Fruit fly (Drosophila melanogaster) whole organism, embryonic: Measurements from ENCODE around the gene Pdxk.

Experiments used
- Ada2b ChIP-seq: fragments of 200-800 bp; sonication (Bioruptor generic); IDR thresholded peaks from 2 replicates; pipeline ENCODE4 v1.3.6; 2022; ENCODE audit warnings: missing biosample characterization, missing genetic modification characterization
- Bdp1 ChIP-seq: fragments of 200-800 bp; sonication (Bioruptor generic); optimal IDR thresholded peaks from 3 replicates; lab custom pipeline; 2016; ENCODE audit warnings: missing biosample characterization, missing genetic modification characterization
- CG11085 ChIP-seq: fragments of 200-800 bp; sonication (Bioruptor generic); IDR thresholded peaks from 2 replicates; pipeline ENCODE4 v1.3.6; 2022; ENCODE audit warnings: missing biosample characterization, missing genetic modification characterization
- CG12236 ChIP-seq: fragments of 200-800 bp; sonication (Bioruptor generic); optimal IDR thresholded peaks from 2 replicates; lab custom pipeline; 2016; ENCODE audit warnings: missing biosample characterization, missing genetic modification characterization
- CG13775 ChIP-seq: fragments of 200-800 bp; sonication (Bioruptor generic); optimal IDR thresholded peaks from 3 replicates; lab custom pipeline; 2017; ENCODE audit warnings: missing biosample characterization, mild to moderate bottlenecking, missing genetic modification characterization
- CG14050 ChIP-seq: fragments of 200-800 bp; sonication (Bioruptor generic); IDR thresholded peaks from 3 replicates; pipeline ENCODE4 v1.3.6; 2022; ENCODE audit warnings: missing biosample characterization, missing genetic modification characterization
- CG14710 ChIP-seq: fragments of 200-800 bp; sonication (Bioruptor generic); optimal IDR thresholded peaks from 3 replicates; lab custom pipeline; 2019; ENCODE audit warnings: missing biosample characterization, mild to moderate bottlenecking, missing genetic modification characterization, moderate library complexity
- CG14860 ChIP-seq: fragments of 200-800 bp; sonication (Bioruptor generic); IDR thresholded peaks from 3 replicates; pipeline ENCODE4 v1.3.6; 2022; ENCODE audit warnings: missing biosample characterization, missing genetic modification characterization; ENCODE audit not compliant: partially characterized antibody
- CG14965 ChIP-seq: fragments of 200-800 bp; sonication (Bioruptor generic); optimal IDR thresholded peaks from 2 replicates; lab custom pipeline; 2016; ENCODE audit warnings: missing biosample characterization, missing genetic modification characterization, borderline replicate concordance
- CG15696 ChIP-seq: fragments of 200-800 bp; sonication (Bioruptor generic); optimal IDR thresholded peaks from 2 replicates; lab custom pipeline; 2019; ENCODE audit warnings: missing biosample characterization, mild to moderate bottlenecking, missing genetic modification characterization, moderate library complexity
- CG17829 ChIP-seq: fragments of 200-800 bp; optimal IDR thresholded peaks from 2 replicates; lab custom pipeline; 2019; ENCODE audit warnings: missing biosample characterization, mild to moderate bottlenecking, missing genetic modification characterization, moderate library complexity
- CG18262 ChIP-seq: fragments of 200-800 bp; optimal IDR thresholded peaks from 3 replicates; lab custom pipeline; 2019; ENCODE audit warnings: missing biosample characterization, mild to moderate bottlenecking, missing genetic modification characterization, moderate library complexity
- CG18476 ChIP-seq: fragments of 200-800 bp; sonication (Bioruptor generic); optimal IDR thresholded peaks from 2 replicates; lab custom pipeline; 2016; ENCODE audit warnings: missing biosample characterization, mild to moderate bottlenecking, missing genetic modification characterization
- CG31441 ChIP-seq: fragments of 200-800 bp; sonication (Bioruptor generic); IDR thresholded peaks from 2 replicates; pipeline ENCODE4 v1.3.6; 2022; ENCODE audit warnings: missing biosample characterization, missing genetic modification characterization
- CG32772 ChIP-seq: fragments of 200-800 bp; sonication (Bioruptor generic); IDR thresholded peaks from 2 replicates; pipeline ENCODE4 v1.3.6; 2022; ENCODE audit warnings: missing biosample characterization, missing genetic modification characterization
- CG33213 ChIP-seq: fragments of 200-800 bp; sonication (Bioruptor generic); optimal IDR thresholded peaks from 3 replicates; lab custom pipeline; 2016; ENCODE audit warnings: missing biosample characterization, missing genetic modification characterization
- CG34376 ChIP-seq: fragments of 200-800 bp; sonication (Bioruptor generic); optimal IDR thresholded peaks from 2 replicates; lab custom pipeline; 2018; ENCODE audit warnings: missing biosample characterization, mild to moderate bottlenecking, missing genetic modification characterization
- CG6254 ChIP-seq: fragments of 200-800 bp; sonication (Bioruptor generic); optimal IDR thresholded peaks from 3 replicates; lab custom pipeline; 2017; ENCODE audit warnings: mild to moderate bottlenecking, missing biosample characterization, missing genetic modification reagents, missing genetic modification characterization
- CG6813 ChIP-seq: fragments of 200-800 bp; sonication (Bioruptor generic); optimal IDR thresholded peaks from 2 replicates; lab custom pipeline; 2017; ENCODE audit warnings: missing biosample characterization, missing genetic modification characterization, mild to moderate bottlenecking, moderate library complexity, missing genetic modification reagents
- CG7271 ChIP-seq: fragments of 200-800 bp; sonication (Bioruptor generic); optimal IDR thresholded peaks from 2 replicates; lab custom pipeline; 2018; ENCODE audit warnings: missing biosample characterization, mild to moderate bottlenecking, missing genetic modification characterization, moderate library complexity
- CG7928 ChIP-seq: fragments of 200-800 bp; sonication (Bioruptor generic); optimal IDR thresholded peaks from 2 replicates; lab custom pipeline; 2017; ENCODE audit warnings: missing biosample characterization, mild to moderate bottlenecking, missing genetic modification characterization
- CG8478 ChIP-seq: fragments of >200 bp; optimal IDR thresholded peaks from 2 replicates; lab custom pipeline; 2018
- Camta ChIP-seq: fragments of 200-800 bp; sonication (Bioruptor generic); optimal IDR thresholded peaks from 2 replicates; lab custom pipeline; 2016; ENCODE audit warnings: missing biosample characterization, missing genetic modification characterization
- Dip2 ChIP-seq: fragments of 200-800 bp; sonication (Bioruptor generic); IDR thresholded peaks from 2 replicates; pipeline ENCODE4 v1.3.6; 2022; ENCODE audit warnings: missing biosample characterization, missing genetic modification characterization
- Dip3 ChIP-seq: fragments of 200-800 bp; sonication (Bioruptor generic); optimal IDR thresholded peaks from 3 replicates; lab custom pipeline; 2016; ENCODE audit warnings: missing biosample characterization, missing genetic modification characterization
- Dll ChIP-seq: fragments of 200-800 bp; sonication (Bioruptor generic); IDR thresholded peaks from 4 replicates; pipeline ENCODE4 v1.3.6; 2022; ENCODE audit warnings: missing biosample characterization, missing genetic modification characterization; ENCODE audit not compliant: partially characterized antibody
- Doc3 ChIP-seq: fragments of 200-800 bp; sonication (Bioruptor generic); IDR thresholded peaks from 3 replicates; pipeline ENCODE4 v1.3.6; 2022; ENCODE audit warnings: missing biosample characterization, missing genetic modification characterization; ENCODE audit not compliant: partially characterized antibody
- Dp ChIP-seq: fragments of 200-800 bp; sonication (Bioruptor generic); optimal IDR thresholded peaks from 2 replicates; lab custom pipeline; 2018; ENCODE audit warnings: missing biosample characterization, mild to moderate bottlenecking, missing genetic modification characterization, moderate library complexity
- Elba2 ChIP-seq: fragments of 200-800 bp; sonication (Bioruptor generic); optimal IDR thresholded peaks from 3 replicates; lab custom pipeline; 2016; ENCODE audit warnings: missing biosample characterization, missing genetic modification characterization
- H15 ChIP-seq: fragments of 200-800 bp; sonication (Bioruptor generic); IDR thresholded peaks from 3 replicates; pipeline ENCODE4 v1.3.6; 2022; ENCODE audit warnings: missing biosample characterization, missing genetic modification characterization
- H2.0 ChIP-seq: fragments of 200-800 bp; sonication (Bioruptor generic); IDR thresholded peaks from 2 replicates; pipeline ENCODE4 v1.3.6; 2022; ENCODE audit warnings: missing biosample characterization, missing genetic modification characterization
- Hsf ChIP-seq: fragments of 200-800 bp; sonication (Bioruptor generic); optimal IDR thresholded peaks from 3 replicates; lab custom pipeline; 2016; ENCODE audit warnings: missing biosample characterization, missing genetic modification characterization
- Myb ChIP-seq: fragments of 200-800 bp; sonication (Bioruptor generic); optimal IDR thresholded peaks from 2 replicates; lab custom pipeline; 2016; ENCODE audit warnings: missing biosample characterization, missing genetic modification characterization
- NC2α ChIP-seq: fragments of 200-800 bp; sonication (Bioruptor generic); optimal IDR thresholded peaks from 2 replicates; lab custom pipeline; 2016; ENCODE audit warnings: missing biosample characterization, missing genetic modification characterization
- Sin3A ChIP-seq: fragments of >200 bp; optimal IDR thresholded peaks from 2 replicates; lab custom pipeline; 2018
- Stat92E ChIP-seq, 3 experiments: fragments of >200 bp in 2 of 3; fragments of 200-800 bp in 1 of 3; sonication (Bioruptor generic) in 1 of 3; optimal IDR thresholded peaks; 2 replicates each; lab custom pipeline; 2017 to 2019; ENCODE audit warnings: missing biosample characterization in 3 of 3, missing genetic modification characterization in 3 of 3, mild to moderate bottlenecking in 1 of 3, moderate library complexity in 1 of 3
- Usf ChIP-seq: fragments of 200-800 bp; sonication (Bioruptor generic); optimal IDR thresholded peaks from 2 replicates; lab custom pipeline; 2017; ENCODE audit warnings: missing genotype, missing biosample characterization, missing genetic modification characterization
- abd-A ChIP-seq: fragments of 200-800 bp; sonication (Bioruptor generic); optimal IDR thresholded peaks from 3 replicates; lab custom pipeline; 2019; ENCODE audit warnings: missing biosample characterization, mild to moderate bottlenecking, missing genetic modification characterization, moderate library complexity
- amos ChIP-seq: fragments of 200-800 bp; sonication (Bioruptor generic); IDR thresholded peaks from 2 replicates; pipeline ENCODE4 v1.3.6; 2022; ENCODE audit warnings: missing biosample characterization, missing genetic modification characterization; ENCODE audit not compliant: partially characterized antibody
- dimm ChIP-seq: fragments of 200-800 bp; sonication (Bioruptor generic); IDR thresholded peaks from 2 replicates; pipeline ENCODE4 v1.3.6; 2022; ENCODE audit warnings: missing biosample characterization, missing genetic modification characterization
- gcm ChIP-seq: fragments of 200-800 bp; sonication (Bioruptor generic); optimal IDR thresholded peaks from 2 replicates; lab custom pipeline; 2019; ENCODE audit warnings: missing biosample characterization, mild to moderate bottlenecking, missing genetic modification characterization, moderate library complexity
- gem ChIP-seq: fragments of 200-800 bp; sonication (Bioruptor generic); optimal IDR thresholded peaks from 2 replicates; lab custom pipeline; 2019; ENCODE audit warnings: missing biosample characterization, mild to moderate bottlenecking, missing genetic modification characterization, moderate library complexity
- grn ChIP-seq: fragments of 200-800 bp; sonication (Bioruptor generic); optimal IDR thresholded peaks from 3 replicates; lab custom pipeline; 2017; ENCODE audit warnings: missing biosample characterization, missing genetic modification characterization
- jing ChIP-seq: fragments of 200-800 bp; sonication (Bioruptor generic); optimal IDR thresholded peaks from 2 replicates; lab custom pipeline; 2018; ENCODE audit warnings: missing biosample characterization, mild to moderate bottlenecking, missing genetic modification characterization
- kay ChIP-seq: fragments of 200-800 bp; sonication (Bioruptor generic); optimal IDR thresholded peaks from 2 replicates; lab custom pipeline; 2016; ENCODE audit warnings: missing biosample characterization, missing genetic modification characterization
- kni ChIP-seq: fragments of 200-800 bp; sonication (Bioruptor generic); optimal IDR thresholded peaks from 3 replicates; lab custom pipeline; 2017; ENCODE audit warnings: mild to moderate bottlenecking, missing biosample characterization, missing genetic modification reagents, missing genetic modification characterization
- pb ChIP-seq: fragments of 200-800 bp; sonication (Bioruptor generic); optimal IDR thresholded peaks from 3 replicates; lab custom pipeline; 2016; ENCODE audit warnings: missing biosample characterization, missing genetic modification characterization
- peb ChIP-seq: fragments of 200-800 bp; sonication (Bioruptor generic); IDR thresholded peaks from 2 replicates; pipeline ENCODE4 v1.3.6; 2022; ENCODE audit warnings: missing biosample characterization, missing genetic modification characterization
- pfk ChIP-seq: fragments of 200-800 bp; sonication (Bioruptor generic); optimal IDR thresholded peaks from 2 replicates; lab custom pipeline; 2018; ENCODE audit warnings: missing biosample characterization, mild to moderate bottlenecking, missing genetic modification characterization, moderate library complexity
- sens-2 ChIP-seq: fragments of 200-800 bp; sonication (Bioruptor generic); IDR thresholded peaks from 2 replicates; pipeline ENCODE4 v1.3.6; 2022; ENCODE audit warnings: missing biosample characterization, missing genetic modification characterization
- sqz ChIP-seq: fragments of 200-800 bp; sonication (Bioruptor generic); optimal IDR thresholded peaks from 3 replicates; lab custom pipeline; 2018; ENCODE audit warnings: missing biosample characterization, mild to moderate bottlenecking, missing genetic modification characterization
- ssp ChIP-seq: fragments of 200-800 bp; sonication (Bioruptor generic); IDR thresholded peaks from 2 replicates; pipeline ENCODE4 v1.3.6; 2022; ENCODE audit warnings: missing biosample characterization, missing genetic modification characterization
- wek ChIP-seq: fragments of 200-800 bp; sonication (Bioruptor generic); optimal IDR thresholded peaks from 3 replicates; lab custom pipeline; 2018; ENCODE audit warnings: missing biosample characterization, mild to moderate bottlenecking, missing genetic modification characterization, moderate library complexity

The Pdxk gene

dm6 chr3L:9358713-9359040, 1.4 kb upstream of the Pdxk start, which contains the start of the genes UGP and Svip (continued):
- TF ChIP-seq sens-2 = no peak
- TF ChIP-seq Dip3 (GFP tag; lab: Kevin White, UChicago) = no peak
- TF ChIP-seq jing (GFP tag; lab: Kevin White, UChicago) = no peak
- TF ChIP-seq abd-A (tag; lab: Kevin White, UChicago) = no peak
- no peak for TF ChIP-seq CG31441 (GFP tag; lab: Robert Waterston, UW)
- TF ChIP-seq H2.0 (GFP tag; lab: Robert Waterston, UW) = no peak
- TF ChIP-seq Dip2 (GFP tag; lab: Robert Waterston, UW) = no peak
- TF ChIP-seq CG33213 (GFP tag; lab: Kevin White, UChicago) = no peak
- TF ChIP-seq Dp (GFP tag; lab: Kevin White, UChicago) = peak; percentile 21
- TF ChIP-seq Sin3A (lab: Kevin White, UChicago) = no peak
- TF ChIP-seq CG11085 = no peak
- no peak for TF ChIP-seq CG12236 (GFP tag; lab: Kevin White, UChicago)
- no peak for TF ChIP-seq Usf (GFP tag; lab: Kevin White, UChicago)
- no peak for TF ChIP-seq CG7928 (GFP tag; lab: Kevin White, UChicago)
- no peak for TF ChIP-seq dimm (GFP tag; lab: Robert Waterston, UW)
- TF ChIP-seq Bdp1 = no peak
- no peak for TF ChIP-seq peb
- TF ChIP-seq pb (GFP tag; lab: Kevin White, UChicago) = no peak
- no peak for TF ChIP-seq Stat92E (GFP tag; optimal IDR thresholded peaks at IDR 0.05; lab: Kevin White, UChicago)
- peak; percentile 30; the same call in 1 of the 2 replicates for TF ChIP-seq Ada2b
- no peak for TF ChIP-seq Doc3 (GFP tag; lab: Robert Waterston, UW)
- no peak for TF ChIP-seq CG6254
- TF ChIP-seq CG13775 = no peak
- no peak for TF ChIP-seq CG32772 (GFP tag; lab: Robert Waterston, UW)
- TF ChIP-seq CG15696 (tag; lab: Kevin White, UChicago) = no peak
- TF ChIP-seq CG14050 (GFP tag; lab: Robert Waterston, UW) = no peak
- no peak for TF ChIP-seq CG8478 (lab: Kevin White, UChicago)
- no peak for TF ChIP-seq Camta
- no peak for TF ChIP-seq CG7271 (tag; lab: Kevin White, UChicago)
- no peak for TF ChIP-seq wek
- no peak for TF ChIP-seq CG18476 (GFP tag; lab: Kevin White, UChicago)
- TF ChIP-seq CG14860 (GFP tag; lab: Robert Waterston, UW) = no peak
- TF ChIP-seq CG14710 = no peak
- no peak for TF ChIP-seq ssp (GFP tag; lab: Robert Waterston, UW)
- TF ChIP-seq sqz (GFP tag; lab: Kevin White, UChicago) = no peak
- no peak for TF ChIP-seq grn (GFP tag; lab: Kevin White, UChicago)
- TF ChIP-seq H15 (GFP tag; lab: Robert Waterston, UW) = no peak
- no peak for TF ChIP-seq CG6813
- TF ChIP-seq NC2α (GFP tag; lab: Kevin White, UChicago) = no peak
- no peak for TF ChIP-seq amos (GFP tag; lab: Robert Waterston, UW)
- TF ChIP-seq Dll (GFP tag; lab: Robert Waterston, UW) = peak; percentile 28; the same call in 1 of the 4 replicates
- TF ChIP-seq kay (GFP tag; lab: Kevin White, UChicago) = no peak
- TF ChIP-seq gcm = no peak
- TF ChIP-seq CG17829 = no peak
- no peak for TF ChIP-seq CG14965 (GFP tag; lab: Kevin White, UChicago)
- no peak for TF ChIP-seq Hsf (GFP tag; lab: Kevin White, UChicago)
- TF ChIP-seq CG34376 (GFP tag; lab: Kevin White, UChicago) = no peak
- TF ChIP-seq Elba2 (GFP tag; lab: Kevin White, UChicago) = no peak
- TF ChIP-seq Myb (GFP tag; lab: Kevin White, UChicago) = no peak
- TF ChIP-seq pfk (GFP tag; lab: Kevin White, UChicago) = no peak
- no peak for TF ChIP-seq CG18262 (tag; lab: Kevin White, UChicago)
- no peak for TF ChIP-seq kni (GFP tag; lab: Kevin White, UChicago)
- TF ChIP-seq gem = no peak
